Worm (Caenorhabditis elegans) whole organism, L4/young adult: ENCODE measurements around the gene F47C12.8.

Experiments used
- W03F9.2 ChIP-seq: fragments of 150-350 bp; optimal IDR thresholded peaks from 2 replicates; lab custom pipeline; 2014; ENCODE audit warnings: missing biosample characterization, missing genetic modification characterization
- him-1 ChIP-seq: sonication (generic microtip); optimal IDR thresholded peaks from 2 replicates; lab custom pipeline; 2016; ENCODE audit warnings: missing genotype, missing genetic modification reagents, missing genetic modification characterization, missing compliant biosample characterization

DNA sequence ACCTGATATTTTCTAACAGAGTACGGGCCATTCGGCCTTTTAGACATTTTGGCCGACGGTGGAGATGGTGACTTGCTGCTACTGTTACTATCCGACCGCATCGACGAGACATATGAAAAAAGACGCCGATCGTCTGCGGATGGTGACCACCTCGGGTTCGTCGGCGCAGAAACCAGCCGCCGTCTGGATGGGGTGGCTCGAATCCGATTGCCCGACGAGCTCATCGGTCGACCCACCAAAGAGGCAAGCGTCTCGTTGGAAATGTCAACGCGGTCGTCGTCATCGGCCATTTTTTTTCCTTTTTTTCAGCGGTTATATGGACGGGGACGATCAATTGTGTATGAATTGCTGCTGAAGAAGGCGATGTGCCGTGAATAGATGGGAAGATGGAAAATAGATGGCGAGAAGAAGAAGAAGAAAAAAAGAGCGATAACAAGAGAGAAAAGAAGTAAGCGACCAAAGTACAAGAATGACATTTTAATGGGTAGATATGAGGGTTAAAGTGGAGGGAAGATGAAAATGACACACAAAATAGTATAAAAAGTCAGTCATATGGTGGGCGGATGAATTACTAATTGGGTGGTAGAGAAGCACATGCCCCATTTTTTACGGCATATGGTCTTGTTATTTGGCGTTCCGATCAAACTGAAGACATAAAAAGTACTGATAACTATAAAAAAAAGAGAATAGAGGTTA is 20.4 kb upstream of the F47C12.8 start:
- TF ChIP-seq him-1 (tag; lab: Kevin White, UChicago) (no peak), W03F9.2 (no peak)
